Fruit fly (Drosophila melanogaster): ENCODE measurements around the gene CG4115.
A peak's percentile ranks its signal among the peaks of the same experiment; 100 is the strongest.

DNA sequence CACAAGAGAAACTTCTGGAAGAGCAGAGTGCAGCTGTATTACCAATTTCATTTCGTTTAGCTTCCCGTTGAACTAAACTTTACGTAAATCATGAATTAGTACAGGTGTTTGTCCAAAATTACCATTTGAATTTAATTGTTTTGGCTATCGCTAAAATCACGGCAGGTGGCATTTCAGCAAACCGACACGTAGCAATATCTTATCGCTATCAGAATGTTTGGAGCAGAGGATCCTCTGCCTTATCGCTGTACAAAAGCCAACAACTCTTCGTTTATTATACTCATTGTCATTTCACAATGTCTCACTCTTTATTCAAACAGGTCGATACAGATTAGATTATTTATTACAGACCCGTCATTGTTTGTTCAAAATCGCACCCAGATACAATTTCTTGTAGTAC lies 6.1 kb downstream of the CG4115 start:
- no peak for TF ChIP-seq lz (GFP tag; optimal IDR thresholded peaks at IDR 0.05)
- peak; percentile 8 for TF ChIP-seq vri (GFP tag; optimal IDR thresholded peaks at IDR 0.05)
- TF ChIP-seq CG7368 (GFP tag; optimal IDR thresholded peaks at IDR 0.05), result no peak
- TF ChIP-seq CG8119 (GFP tag; IDR thresholded peaks at IDR 0.05), result no peak
- TF ChIP-seq CG8319 (GFP tag; optimal IDR thresholded peaks at IDR 0.05), result no peak
- no peak for TF ChIP-seq CG11902 (GFP tag; optimal IDR thresholded peaks at IDR 0.05)
- no peak for TF ChIP-seq Sox102F (GFP tag; optimal IDR thresholded peaks at IDR 0.05)
- no peak for TF ChIP-seq CG32006 (GFP tag; optimal IDR thresholded peaks at IDR 0.05)
- no peak for TF ChIP-seq Hr39 (GFP tag; optimal IDR thresholded peaks at IDR 0.05)
